Fruit fly (Drosophila melanogaster) S2 (cell line): ENCODE measurements around the gene CG15728.

Experiments used
- CG8478 ChIP-seq: fragments of >200 bp; optimal IDR thresholded peaks from 2 replicates; lab custom pipeline; 2018
- CTCF ChIP-seq, 2 experiments: fragments of >200 bp; optimal IDR thresholded peaks; 2 replicates each; lab custom pipeline; 2018

- peak; percentile 63 to 73 for TF ChIP-seq CTCF (optimal IDR thresholded peaks at IDR 0.05; lab: Kevin White, UChicago)
- TF ChIP-seq CG8478 (lab: Kevin White, UChicago): no peak
Measured at dm6 chrX:12582984-12583869, 40.9 kb upstream of the CG15728 start, which contains the start of gene Pits.
